Fruit fly (Drosophila melanogaster) whole organism, adult: Measurements from ENCODE around the gene Rac2.

Experiments used
- CG11617 ChIP-seq: fragments of 200-800 bp; sonication (Bioruptor generic); optimal IDR thresholded peaks from 2 replicates; lab custom pipeline; 2017; ENCODE audit warnings: mild to moderate bottlenecking, missing biosample characterization, missing genetic modification reagents, missing genetic modification characterization
- CG12768 ChIP-seq: fragments of 200-800 bp; sonication (Bioruptor generic); optimal IDR thresholded peaks from 2 replicates; lab custom pipeline; 2017; ENCODE audit warnings: missing biosample characterization, missing genetic modification characterization, mild to moderate bottlenecking, moderate library complexity, missing genetic modification reagents
- CG14711 ChIP-seq: fragments of 200-800 bp; sonication (Bioruptor generic); optimal IDR thresholded peaks from 2 replicates; lab custom pipeline; 2018; ENCODE audit warnings: missing biosample characterization, mild to moderate bottlenecking, missing genetic modification characterization, moderate library complexity
- CG1620 ChIP-seq: fragments of 200-800 bp; sonication (Bioruptor generic); optimal IDR thresholded peaks from 2 replicates; lab custom pipeline; 2016; ENCODE audit warnings: missing biosample characterization, missing genetic modification characterization
- CG33017 ChIP-seq: fragments of 200-800 bp; sonication (Bioruptor generic); optimal IDR thresholded peaks from 2 replicates; lab custom pipeline; 2018; ENCODE audit warnings: missing biosample characterization, mild to moderate bottlenecking, missing genetic modification characterization, moderate library complexity
- CG5204 ChIP-seq: fragments of 200-800 bp; sonication (Bioruptor generic); optimal IDR thresholded peaks from 2 replicates; lab custom pipeline; 2016; ENCODE audit warnings: missing biosample characterization, missing genetic modification characterization
- CG7045 ChIP-seq: fragments of 200-800 bp; sonication (Bioruptor generic); optimal IDR thresholded peaks from 2 replicates; lab custom pipeline; 2017; ENCODE audit warnings: missing biosample characterization, mild to moderate bottlenecking, missing genetic modification characterization
- CG7101 ChIP-seq: fragments of 200-800 bp; sonication (Bioruptor generic); optimal IDR thresholded peaks from 2 replicates; lab custom pipeline; 2018; ENCODE audit warnings: missing biosample characterization, mild to moderate bottlenecking, missing genetic modification characterization, moderate library complexity
- Clk ChIP-seq: fragments of 200-800 bp; sonication (Bioruptor generic); optimal IDR thresholded peaks from 2 replicates; lab custom pipeline; 2017; ENCODE audit warnings: missing biosample characterization, missing genetic modification characterization
- Crg-1 ChIP-seq: fragments of 200-800 bp; sonication (Bioruptor generic); optimal IDR thresholded peaks from 2 replicates; lab custom pipeline; 2016; ENCODE audit warnings: missing biosample characterization, missing genetic modification characterization
- Hr96 ChIP-seq: fragments of 200-800 bp; sonication (Bioruptor generic); optimal IDR thresholded peaks from 2 replicates; lab custom pipeline; 2016; ENCODE audit warnings: missing biosample characterization, missing genetic modification characterization
- Mnt ChIP-seq: fragments of 200-800 bp; sonication (Bioruptor generic); optimal IDR thresholded peaks from 2 replicates; lab custom pipeline; 2016; ENCODE audit warnings: missing biosample characterization, mild to moderate bottlenecking, missing genetic modification characterization
- bab1 ChIP-seq: fragments of 200-800 bp; sonication (Bioruptor generic); optimal IDR thresholded peaks from 3 replicates; lab custom pipeline; 2019; ENCODE audit warnings: missing biosample characterization, mild to moderate bottlenecking, missing genetic modification characterization, moderate library complexity
- cic ChIP-seq: fragments of 200-800 bp; sonication (Bioruptor generic); optimal IDR thresholded peaks from 2 replicates; lab custom pipeline; 2017; ENCODE audit warnings: missing biosample characterization, mild to moderate bottlenecking, missing genetic modification characterization, moderate library complexity
- cnc ChIP-seq, 2 experiments: fragments of >200 bp; optimal IDR thresholded peaks; 2 replicates each; lab custom pipeline; 2017
- kay ChIP-seq: fragments of 200-800 bp; sonication (Bioruptor generic); peaks from one replicate; lab custom pipeline; 2016; ENCODE audit warnings: missing biosample characterization, missing genetic modification characterization, borderline replicate concordance
- ovo ChIP-seq: fragments of 200-800 bp; sonication (Bioruptor generic); optimal IDR thresholded peaks from 2 replicates; lab custom pipeline; 2016; ENCODE audit warnings: missing biosample characterization, missing genetic modification characterization
- pad ChIP-seq: fragments of 200-800 bp; sonication (Bioruptor generic); optimal IDR thresholded peaks from 3 replicates; lab custom pipeline; 2017; ENCODE audit warnings: missing biosample characterization, missing genetic modification characterization, mild to moderate bottlenecking, moderate library complexity, missing genetic modification reagents
- tj ChIP-seq: fragments of 200-800 bp; sonication (Bioruptor generic); optimal IDR thresholded peaks from 3 replicates; lab custom pipeline; 2017; ENCODE audit warnings: missing biosample characterization, mild to moderate bottlenecking, missing genetic modification characterization, moderate library complexity
- toe ChIP-seq: fragments of 200-800 bp; sonication (Bioruptor generic); optimal IDR thresholded peaks from 2 replicates; lab custom pipeline; 2016; ENCODE audit warnings: missing biosample characterization, missing genetic modification characterization

Rac2 gene

DNA sequence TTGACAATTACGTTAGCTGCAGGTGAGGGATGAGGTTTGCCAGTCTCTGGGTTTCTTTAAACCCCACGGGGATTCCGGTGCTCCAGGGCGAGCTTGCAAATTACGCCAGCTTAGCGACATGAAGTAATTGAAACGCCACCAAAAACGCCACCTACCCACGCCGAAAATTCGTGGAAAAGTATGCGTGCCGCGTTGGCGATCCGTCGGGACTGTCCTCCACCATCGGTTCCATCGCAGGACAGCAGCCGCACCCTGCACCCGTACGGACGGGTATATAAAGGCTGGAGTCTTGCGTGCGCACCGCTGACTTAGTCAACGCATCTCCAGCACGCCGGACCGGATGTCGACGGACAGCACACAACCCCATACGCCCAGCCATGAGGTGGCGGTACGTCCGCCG is 20.9 kb upstream of the Rac2 start, which contains the start of gene ppk26:
Gene ppk26 (plus strand): TSS at position 301 of the 400 bp plus-strand sequence.
- no peak for TF ChIP-seq cnc (optimal IDR thresholded peaks at IDR 0.05; lab: Kevin White, UChicago)

DNA sequence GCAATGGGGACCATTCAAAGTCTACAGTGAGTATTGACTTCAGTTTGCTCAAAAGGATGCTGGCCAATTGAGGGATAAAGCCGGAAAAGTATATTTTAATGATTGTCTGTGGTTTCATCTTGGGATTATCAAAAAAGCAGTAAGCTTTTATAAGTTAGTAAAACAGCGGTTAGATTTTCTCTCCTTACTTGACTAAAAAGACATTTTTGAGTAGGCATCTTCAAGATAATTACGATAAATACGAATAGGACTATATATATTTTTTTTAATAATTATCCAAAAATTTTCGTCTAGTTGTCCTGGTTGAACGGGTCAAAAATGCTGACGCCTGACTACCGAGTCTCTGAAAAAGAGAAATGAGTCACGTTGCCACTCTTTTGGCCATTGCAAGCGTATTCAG is 15.6 kb upstream of the Rac2 start, which contains the start of gene CG33278:
Gene CG33278 (plus strand): TSS at position 301 of the 400 bp plus-strand sequence.
- no peak for TF ChIP-seq CG12768 (GFP tag; lab: Kevin White, UChicago)
- TF ChIP-seq CG5204 (GFP tag; lab: Kevin White, UChicago) = no peak
- no peak for TF ChIP-seq tj (GFP tag; lab: Kevin White, UChicago)
- no peak for TF ChIP-seq Mnt (GFP tag; lab: Kevin White, UChicago)
- TF ChIP-seq Crg-1 (GFP tag; lab: Kevin White, UChicago) = no peak

DNA sequence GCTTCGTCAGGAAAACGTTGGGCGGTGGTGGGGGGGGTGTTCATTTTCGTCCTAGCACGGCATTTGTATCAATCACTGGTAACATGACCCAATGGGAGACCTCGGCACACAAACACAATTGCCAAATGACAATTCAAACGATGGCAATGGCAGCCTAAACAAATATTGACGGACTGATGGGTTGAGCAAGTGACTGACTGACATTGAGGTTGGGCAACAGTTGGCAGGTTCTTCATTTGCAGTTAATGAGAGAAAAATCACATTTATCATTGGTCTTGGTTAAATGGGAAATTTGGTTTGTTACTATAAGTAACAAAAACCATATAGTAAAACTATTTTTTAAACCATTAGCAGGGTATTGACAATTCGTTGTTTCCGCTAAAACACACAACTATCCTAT is 14.1 kb upstream of the Rac2 start:
- no peak for TF ChIP-seq CG12768 (GFP tag; lab: Kevin White, UChicago)
- TF ChIP-seq cnc (optimal IDR thresholded peaks at IDR 0.05; lab: Kevin White, UChicago) = no peak
- TF ChIP-seq Clk = no peak
- no peak for TF ChIP-seq toe (GFP tag; lab: Kevin White, UChicago)
- no peak for TF ChIP-seq kay (GFP tag; lab: Kevin White, UChicago)
- TF ChIP-seq CG1620 (GFP tag; lab: Kevin White, UChicago) = no peak
- no peak for TF ChIP-seq CG33017 (tag; lab: Kevin White, UChicago)
- TF ChIP-seq CG14711 = no peak
- TF ChIP-seq Mnt (GFP tag; lab: Kevin White, UChicago) = no peak
- no peak for TF ChIP-seq CG7101 (tag; lab: Kevin White, UChicago)
- TF ChIP-seq bab1 (GFP tag; lab: Kevin White, UChicago) = no peak
- no peak for TF ChIP-seq pad (GFP tag; lab: Kevin White, UChicago)
- TF ChIP-seq ovo (GFP tag; lab: Kevin White, UChicago) = no peak
- no peak for TF ChIP-seq cic (GFP tag; lab: Kevin White, UChicago)
- no peak for TF ChIP-seq CG5204 (GFP tag; lab: Kevin White, UChicago)
- no peak for TF ChIP-seq Crg-1 (GFP tag; lab: Kevin White, UChicago)
- no peak for TF ChIP-seq tj (GFP tag; lab: Kevin White, UChicago)
- TF ChIP-seq CG7045 (GFP tag; lab: Kevin White, UChicago) = no peak
- TF ChIP-seq Hr96 (GFP tag; lab: Kevin White, UChicago) = no peak

DNA sequence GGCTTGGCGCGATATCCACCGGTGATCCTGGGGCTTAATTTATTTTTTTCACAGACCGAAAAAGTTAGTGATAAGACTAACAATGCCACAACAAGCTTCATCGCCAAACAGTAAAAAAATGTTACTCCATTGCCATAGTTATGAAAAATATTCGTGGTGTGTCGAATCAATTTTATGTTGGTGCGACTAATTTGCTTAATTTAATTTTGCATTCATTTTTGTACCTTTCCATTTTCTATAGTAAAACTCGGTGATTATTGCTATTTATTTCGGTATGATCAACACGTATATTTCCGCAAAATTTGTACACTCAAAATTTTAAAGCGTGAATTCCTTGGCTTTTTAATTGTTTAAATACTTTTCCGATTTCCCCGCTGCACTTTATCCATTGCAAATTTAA is 5.6 kb upstream of the Rac2 start, which contains the start of gene sphinx2:
Gene sphinx2 (minus strand): TSS at position 101 of the 400 bp plus-strand sequence.
- no peak for TF ChIP-seq CG33017 (tag; lab: Kevin White, UChicago)
- no peak for TF ChIP-seq Crg-1 (GFP tag; lab: Kevin White, UChicago)
- no peak for TF ChIP-seq toe (GFP tag; lab: Kevin White, UChicago)
- TF ChIP-seq CG1620 (GFP tag; lab: Kevin White, UChicago) = no peak
- TF ChIP-seq cic (GFP tag; lab: Kevin White, UChicago) = no peak
- no peak for TF ChIP-seq cnc (optimal IDR thresholded peaks at IDR 0.05; lab: Kevin White, UChicago)
- no peak for TF ChIP-seq CG7101 (tag; lab: Kevin White, UChicago)
- no peak for TF ChIP-seq CG14711
- no peak for TF ChIP-seq kay (GFP tag; lab: Kevin White, UChicago)
- TF ChIP-seq Hr96 (GFP tag; lab: Kevin White, UChicago) = no peak
- TF ChIP-seq CG12768 (GFP tag; lab: Kevin White, UChicago) = no peak
- no peak for TF ChIP-seq CG5204 (GFP tag; lab: Kevin White, UChicago)
- TF ChIP-seq ovo (GFP tag; lab: Kevin White, UChicago) = no peak

DNA sequence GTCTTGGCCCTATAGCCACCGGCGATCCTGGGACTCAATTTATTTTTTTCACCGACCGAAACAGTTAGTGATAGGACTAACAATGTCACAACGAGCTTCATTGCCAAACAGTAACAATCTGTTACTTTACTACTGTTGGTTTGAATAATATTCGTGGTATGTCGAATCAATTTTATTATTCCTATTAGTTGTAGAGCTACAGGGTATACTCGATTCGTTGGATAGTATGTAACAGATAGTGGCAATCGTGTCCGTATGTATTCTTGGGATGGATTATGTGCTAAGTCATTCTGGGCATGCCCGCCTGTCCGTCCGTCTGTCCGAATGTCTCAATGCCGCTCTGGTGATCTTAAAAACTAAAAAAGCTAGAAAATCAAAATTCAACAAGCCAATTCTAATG is 4.3 kb upstream of the Rac2 start, which contains the start of gene sphinx1:
Gene sphinx1 (minus strand): TSS at position 101 of the 400 bp plus-strand sequence.
- TF ChIP-seq toe (GFP tag; lab: Kevin White, UChicago) (no peak), CG11617 (GFP tag; lab: Kevin White, UChicago) (no peak), kay (GFP tag; lab: Kevin White, UChicago) (no peak), pad (GFP tag; lab: Kevin White, UChicago) (no peak), CG33017 (tag; lab: Kevin White, UChicago) (no peak), CG5204 (GFP tag; lab: Kevin White, UChicago) (no peak), cic (GFP tag; lab: Kevin White, UChicago) (no peak), CG7045 (GFP tag; lab: Kevin White, UChicago) (no peak), CG7101 (tag; lab: Kevin White, UChicago) (no peak), bab1 (GFP tag; lab: Kevin White, UChicago) (no peak)

DNA sequence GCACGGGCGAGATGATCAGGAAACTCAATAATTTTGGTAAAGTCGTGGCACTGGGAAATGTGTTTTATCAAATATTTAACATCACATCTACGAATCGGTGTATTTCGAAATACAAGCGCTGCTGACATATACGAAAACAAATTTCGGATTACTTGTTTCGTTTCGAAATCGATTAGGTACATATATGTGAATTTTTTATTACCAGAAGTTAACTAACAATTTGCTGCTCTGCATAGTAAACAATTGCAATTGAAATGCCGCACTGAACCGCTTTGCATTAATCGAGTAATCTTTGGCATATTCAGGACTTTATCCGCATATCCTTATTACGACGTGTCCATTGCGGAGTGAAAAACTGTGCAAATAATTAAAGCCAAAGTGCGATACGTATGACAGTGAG is 2.4 kb upstream of the Rac2 start, which contains the start of gene CG14835:
Gene CG14835 (minus strand): TSS at position 101 of the 400 bp plus-strand sequence.
- no peak for TF ChIP-seq Hr96 (GFP tag; lab: Kevin White, UChicago)
- TF ChIP-seq pad (GFP tag; lab: Kevin White, UChicago) = no peak
- TF ChIP-seq cnc (optimal IDR thresholded peaks at IDR 0.05; lab: Kevin White, UChicago) = no peak
- TF ChIP-seq CG14711 = no peak
- no peak for TF ChIP-seq Clk
- no peak for TF ChIP-seq kay (GFP tag; lab: Kevin White, UChicago)
- TF ChIP-seq CG1620 (GFP tag; lab: Kevin White, UChicago) = no peak
- no peak for TF ChIP-seq CG7045 (GFP tag; lab: Kevin White, UChicago)
- no peak for TF ChIP-seq CG11617 (GFP tag; lab: Kevin White, UChicago)
